Worm (Caenorhabditis elegans) whole organism, midembryonic: ENCODE results near the gene C07D8.6.
A peak's percentile ranks its signal among the peaks of the same experiment; 100 is the strongest.

Source experiments
- T22C8.4 ChIP-seq: fragments of 200-800 bp; sonication (Bioruptor generic); IDR thresholded peaks from 2 replicates; pipeline ENCODE4 v1.3.6; 2022; ENCODE audit warnings: missing genetic modification characterization, missing compliant biosample characterization
- cog-1 ChIP-seq: sonication (generic microtip); optimal IDR thresholded peaks from 2 replicates; lab custom pipeline; 2016; ENCODE audit warnings: missing genetic modification characterization, missing compliant biosample characterization
- flt-1 ChIP-seq: fragments of 200-800 bp; sonication (Bioruptor generic); IDR thresholded peaks from 2 replicates; pipeline ENCODE4 v1.3.6; 2022; ENCODE audit warnings: missing genetic modification characterization, missing compliant biosample characterization
- klf-2 ChIP-seq: fragments of 200-800 bp; sonication (Bioruptor generic); conservative IDR thresholded peaks from 2 replicates; pipeline ENCODE4 v1.3.6; 2022; ENCODE audit warnings: missing genetic modification reagents, missing genetic modification characterization, missing compliant biosample characterization
- med-1 ChIP-seq: sonication (generic microtip); optimal IDR thresholded peaks from 2 replicates; lab custom pipeline; 2017; ENCODE audit warnings: missing genetic modification characterization, mild to moderate bottlenecking, missing compliant biosample characterization, antibody characterized with exemption, missing genetic modification reagents; ENCODE audit not compliant: insufficient read depth
- ref-1 ChIP-seq: fragments of 200-800 bp; sonication (Bioruptor generic); conservative IDR thresholded peaks from 2 replicates; pipeline ENCODE4 v1.3.6; 2022; ENCODE audit warnings: missing genetic modification reagents, missing genetic modification characterization, missing compliant biosample characterization
- tab-1 ChIP-seq: fragments of 200-800 bp; sonication (Bioruptor generic); IDR thresholded peaks from 2 replicates; pipeline ENCODE4 v1.3.6; 2022; ENCODE audit warnings: missing genetic modification characterization, missing compliant biosample characterization
- ztf-23 ChIP-seq: fragments of 200-800 bp; sonication (Bioruptor generic); IDR thresholded peaks from 2 replicates; pipeline ENCODE4 v1.3.6; 2022; ENCODE audit warnings: missing genetic modification reagents, missing genetic modification characterization, missing compliant biosample characterization
- ztf-29 ChIP-seq: fragments of 200-800 bp; sonication (Bioruptor generic); IDR thresholded peaks from 2 replicates; pipeline ENCODE4 v1.3.6; 2022; ENCODE audit warnings: missing genetic modification reagents, missing genetic modification characterization, missing compliant biosample characterization

The C07D8.6 gene

ce11 chrX:7340915-7341559, at the start of gene C07D8.6:
TSS of gene C07D8.6 (plus strand) at chrX:7341509.
- no peak for TF ChIP-seq klf-2 (GFP tag; lab: Robert Waterston, UW)
- no peak for TF ChIP-seq ref-1 (GFP tag; lab: Robert Waterston, UW)
- no peak for TF ChIP-seq tab-1 (GFP tag; lab: Robert Waterston, UW)
- TF ChIP-seq ztf-23 (GFP tag; lab: Robert Waterston, UW): no peak
- TF ChIP-seq flt-1: no peak

- TF ChIP-seq klf-2 (GFP tag; lab: Robert Waterston, UW) (no peak), ref-1 (GFP tag; lab: Robert Waterston, UW) (no peak), flt-1 (no peak), ztf-23 (GFP tag; lab: Robert Waterston, UW) (no peak), cog-1 (no peak), ztf-29 (GFP tag; lab: Robert Waterston, UW) (no peak), med-1 (GFP tag; lab: Kevin White, UChicago) (no peak), tab-1 (GFP tag; lab: Robert Waterston, UW) (no peak), T22C8.4 (GFP tag; lab: Robert Waterston, UW) (no peak)
Observed at ce11 chrX:7291810-7292209, 49.5 kb upstream of the C07D8.6 start, which contains the start of gene lron-7. TSS of gene lron-7 (plus strand) at chrX:7292132.

ce11 chrX:7296310-7296709, 45.0 kb upstream of the C07D8.6 start:
- TF ChIP-seq ztf-23 (GFP tag; lab: Robert Waterston, UW): no peak
- TF ChIP-seq cog-1: no peak

ce11 chrX:7298652-7299051, 42.7 kb upstream of the C07D8.6 start, which contains the start of gene K03A1.4:
TSS of gene K03A1.4 (minus strand) at chrX:7298752.
- TF ChIP-seq cog-1 (no peak), ref-1 (GFP tag; lab: Robert Waterston, UW) (no peak), ztf-23 (GFP tag; lab: Robert Waterston, UW) (no peak), tab-1 (GFP tag; lab: Robert Waterston, UW) (no peak), T22C8.4 (GFP tag; lab: Robert Waterston, UW) (no peak)

ce11 chrX:7303115-7303514, 38.2 kb upstream of the C07D8.6 start:
- TF ChIP-seq T22C8.4 (GFP tag; lab: Robert Waterston, UW): no peak

- TF ChIP-seq ztf-29 (GFP tag; lab: Robert Waterston, UW) (no peak), cog-1 (no peak), klf-2 (GFP tag; lab: Robert Waterston, UW) (no peak)
Observed at ce11 chrX:7305520-7306186, 35.7 kb upstream of the C07D8.6 start, which contains the start of gene sur-5. TSS of gene sur-5 (minus strand) at chrX:7305570.

DNA sequence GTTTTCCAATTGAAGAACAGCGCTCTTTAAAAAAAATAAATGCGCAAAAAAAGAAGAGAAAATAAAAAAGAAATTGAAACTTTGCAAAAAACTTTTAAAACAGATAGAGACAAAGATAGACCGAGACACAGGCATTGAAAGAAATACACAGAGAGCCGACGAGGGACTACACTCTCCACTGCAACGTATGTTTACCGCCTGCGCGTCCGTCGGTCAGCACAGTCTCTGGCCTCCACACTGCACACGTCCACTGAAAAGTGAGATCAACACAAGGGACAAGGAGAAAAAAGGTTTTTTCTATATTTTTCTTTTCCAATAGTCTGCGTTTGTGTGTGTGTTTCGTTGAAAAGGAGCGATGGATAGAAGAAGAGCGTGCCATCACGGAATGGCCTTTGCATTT, 34.9 kb upstream of the C07D8.6 start:
- TF ChIP-seq cog-1 (no peak), flt-1 (no peak), klf-2 (GFP tag; lab: Robert Waterston, UW) (no peak), T22C8.4 (GFP tag; lab: Robert Waterston, UW) (no peak), tab-1 (GFP tag; lab: Robert Waterston, UW) (no peak)

ce11 chrX:7309775-7310174, 31.5 kb upstream of the C07D8.6 start, which contains the start of the genes his-38 and his-40:
TSS of gene his-38 (minus strand) at chrX:7309875.
TSS of gene his-40 (plus strand) at chrX:7310110.
- TF ChIP-seq ztf-23 (GFP tag; lab: Robert Waterston, UW) (no peak), klf-2 (GFP tag; lab: Robert Waterston, UW) (no peak), T22C8.4 (GFP tag; lab: Robert Waterston, UW) (no peak), flt-1 (peak; percentile 67; the same call in 1 of the 2 replicates)

ce11 chrX:7311870-7312269, 29.4 kb upstream of the C07D8.6 start:
- TF ChIP-seq T22C8.4 (GFP tag; lab: Robert Waterston, UW) (no peak), med-1 (GFP tag; lab: Kevin White, UChicago) (no peak), flt-1 (no peak), ztf-29 (GFP tag; lab: Robert Waterston, UW) (no peak), tab-1 (GFP tag; lab: Robert Waterston, UW) (no peak), cog-1 (no peak), klf-2 (GFP tag; lab: Robert Waterston, UW) (no peak), ztf-23 (GFP tag; lab: Robert Waterston, UW) (no peak), ref-1 (GFP tag; lab: Robert Waterston, UW) (no peak)

DNA sequence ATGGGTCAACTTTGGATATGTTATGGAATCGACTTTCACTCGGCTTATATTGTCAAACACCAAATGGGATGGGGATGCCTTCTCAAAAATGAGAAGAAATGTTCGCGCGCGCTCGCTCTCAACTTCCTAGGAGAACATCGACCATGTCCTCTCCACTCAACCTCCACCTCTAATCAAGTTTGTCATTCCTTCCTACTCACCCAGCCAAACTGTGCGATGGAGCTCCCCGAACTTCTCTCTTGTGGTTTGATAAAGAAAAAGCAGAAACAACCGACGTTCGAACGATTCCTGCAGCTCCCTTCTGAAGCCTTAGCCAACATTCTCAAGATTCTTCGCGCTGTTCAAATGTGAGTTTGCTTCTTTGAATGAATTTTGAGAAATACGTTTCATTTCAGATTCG, 28.1 kb upstream of the C07D8.6 start:
- TF ChIP-seq cog-1 (no peak), med-1 (GFP tag; lab: Kevin White, UChicago) (no peak), klf-2 (GFP tag; lab: Robert Waterston, UW) (no peak), T22C8.4 (GFP tag; lab: Robert Waterston, UW) (no peak), ref-1 (GFP tag; lab: Robert Waterston, UW) (no peak), ztf-29 (GFP tag; lab: Robert Waterston, UW) (no peak), ztf-23 (GFP tag; lab: Robert Waterston, UW) (no peak), tab-1 (GFP tag; lab: Robert Waterston, UW) (no peak), flt-1 (no peak)
